Worm (Caenorhabditis elegans) whole organism, L3 larva: ENCODE measurements around the gene D1005.5.
"Not testable (repeated sequence)": the region's sequence is repeated elsewhere in the genome, so short reads cannot be mapped to it uniquely, and the experiment has no call there.

Source experiments
- ZK546.5 ChIP-seq: sonication (generic microtip); optimal IDR thresholded peaks from 2 replicates; lab custom pipeline; 2017; ENCODE audit warnings: missing biosample characterization, missing genetic modification characterization
- aly-2 ChIP-seq: fragments of 150-350 bp; optimal IDR thresholded peaks from 2 replicates; lab custom pipeline; 2014; ENCODE audit warnings: missing biosample characterization, missing genetic modification characterization
- ceh-16 ChIP-seq: sonication (generic microtip); optimal IDR thresholded peaks from 2 replicates; lab custom pipeline; 2017; ENCODE audit warnings: missing biosample characterization, missing genetic modification characterization
- ceh-28 ChIP-seq: fragments of 150-350 bp; optimal IDR thresholded peaks from 2 replicates; lab custom pipeline; 2014; ENCODE audit warnings: missing biosample characterization, missing genetic modification reagents, missing genetic modification characterization
- ceh-82 ChIP-seq: fragments of 150-350 bp; optimal IDR thresholded peaks from 2 replicates; lab custom pipeline; 2014; ENCODE audit warnings: missing biosample characterization, missing genetic modification characterization
- ceh-9 ChIP-seq: sonication (generic microtip); optimal IDR thresholded peaks from 2 replicates; lab custom pipeline; 2018; ENCODE audit warnings: missing biosample characterization, missing genetic modification characterization
- egl-27 ChIP-seq: sonication (generic microtip); optimal IDR thresholded peaks from 4 replicates; lab custom pipeline; 2017; ENCODE audit warnings: missing biosample characterization, missing genetic modification reagents, missing genetic modification characterization
- elt-2 ChIP-seq: sonication (generic microtip); optimal IDR thresholded peaks from 2 replicates; lab custom pipeline; 2016; ENCODE audit warnings: missing genetic modification reagents, mild to moderate bottlenecking, missing genetic modification characterization, missing compliant biosample characterization
- elt-3 ChIP-seq, 3 experiments: fragments of 150-350 bp in 1 of 3; sonication (generic microtip) in 2 of 3; optimal IDR thresholded peaks; 2 replicates in 2 of 3; 4 replicates in 1 of 3; lab custom pipeline; 2014 to 2017; ENCODE audit warnings: missing biosample characterization in 3 of 3, missing genetic modification characterization in 3 of 3
- eor-1 ChIP-seq, 2 experiments: fragments of 150-350 bp; optimal IDR thresholded peaks; 2 replicates each; lab custom pipeline; 2014 to 2018; ENCODE audit warnings: missing biosample characterization in 2 of 2, missing genetic modification characterization in 2 of 2
- fkh-10 ChIP-seq: sonication (generic microtip); optimal IDR thresholded peaks from 2 replicates; lab custom pipeline; 2017; ENCODE audit warnings: missing biosample characterization, missing genetic modification reagents, missing genetic modification characterization
- fkh-2 ChIP-seq: fragments of 150-350 bp; optimal IDR thresholded peaks from 2 replicates; lab custom pipeline; 2014; ENCODE audit warnings: missing biosample characterization, missing genetic modification reagents, missing genetic modification characterization
- fos-1 ChIP-seq: fragments of 150-350 bp; optimal IDR thresholded peaks from 2 replicates; lab custom pipeline; 2014; ENCODE audit warnings: missing biosample characterization, missing genetic modification characterization
- hmg-11 ChIP-seq: sonication (generic microtip); optimal IDR thresholded peaks from 2 replicates; lab custom pipeline; 2016; ENCODE audit warnings: missing genetic modification characterization, missing compliant biosample characterization
- jun-1 ChIP-seq: fragments of 150-350 bp; optimal IDR thresholded peaks from 2 replicates; lab custom pipeline; 2014; ENCODE audit warnings: missing biosample characterization, missing genetic modification reagents, missing genetic modification characterization
- lin-39 ChIP-seq: fragments of 150-350 bp; optimal IDR thresholded peaks from 2 replicates; lab custom pipeline; 2018; ENCODE audit warnings: missing biosample characterization, missing genetic modification reagents, missing genetic modification characterization
- lsy-12 ChIP-seq: sonication (generic microtip); optimal IDR thresholded peaks from 2 replicates; lab custom pipeline; 2016; ENCODE audit warnings: mild to moderate bottlenecking, missing genetic modification characterization, missing compliant biosample characterization
- mdl-1 ChIP-seq: fragments of 150-350 bp; optimal IDR thresholded peaks from 2 replicates; lab custom pipeline; 2014; ENCODE audit warnings: missing biosample characterization, missing genetic modification characterization
- nhr-11 ChIP-seq: fragments of 150-350 bp; optimal IDR thresholded peaks from 2 replicates; lab custom pipeline; 2014; ENCODE audit warnings: missing biosample characterization, missing genetic modification characterization
- nhr-12 ChIP-seq: fragments of 150-350 bp; optimal IDR thresholded peaks from 2 replicates; lab custom pipeline; 2014; ENCODE audit warnings: missing biosample characterization, missing genetic modification characterization
- nhr-23 ChIP-seq: fragments of 150-350 bp; optimal IDR thresholded peaks from 2 replicates; lab custom pipeline; 2014; ENCODE audit warnings: missing biosample characterization, missing genetic modification reagents, missing genetic modification characterization
- nhr-28 ChIP-seq: fragments of 150-350 bp; optimal IDR thresholded peaks from 2 replicates; lab custom pipeline; 2014; ENCODE audit warnings: missing biosample characterization, missing genetic modification characterization
- nhr-43 ChIP-seq: sonication (generic microtip); optimal IDR thresholded peaks from 2 replicates; lab custom pipeline; 2016; ENCODE audit warnings: mild to moderate bottlenecking, missing genetic modification characterization, missing compliant biosample characterization; ENCODE audit not compliant: poor library complexity, severe bottlenecking
- nhr-67 ChIP-seq: fragments of 150-350 bp; optimal IDR thresholded peaks from 2 replicates; lab custom pipeline; 2014; ENCODE audit warnings: missing biosample characterization, missing genetic modification characterization
- nhr-76 ChIP-seq: fragments of 150-350 bp; sonication (generic microtip); optimal IDR thresholded peaks from 5 replicates; lab custom pipeline; 2014; ENCODE audit warnings: missing biosample characterization, missing genetic modification characterization
- nhr-77 ChIP-seq: fragments of 150-350 bp; optimal IDR thresholded peaks from 2 replicates; lab custom pipeline; 2014; ENCODE audit warnings: missing biosample characterization, missing genetic modification characterization
- sea-2 ChIP-seq: fragments of 150-350 bp; sonication (generic microtip); optimal IDR thresholded peaks from 4 replicates; lab custom pipeline; 2014; ENCODE audit warnings: missing biosample characterization, missing genetic modification reagents, missing genetic modification characterization
- snpc-4 ChIP-seq: fragments of 150-350 bp; optimal IDR thresholded peaks from 2 replicates; lab custom pipeline; 2014; ENCODE audit warnings: missing biosample characterization, missing genetic modification characterization
- zag-1 ChIP-seq: fragments of 150-350 bp; optimal IDR thresholded peaks from 2 replicates; lab custom pipeline; 2014; ENCODE audit warnings: missing biosample characterization, missing genetic modification characterization
- ztf-11 ChIP-seq: fragments of 150-350 bp; optimal IDR thresholded peaks from 2 replicates; lab custom pipeline; 2014; ENCODE audit warnings: missing biosample characterization, missing genetic modification characterization
- ztf-4 ChIP-seq: fragments of 150-350 bp; optimal IDR thresholded peaks from 2 replicates; lab custom pipeline; 2014; ENCODE audit warnings: missing biosample characterization, missing genetic modification characterization

The D1005.5 gene

ce11 chrX:1443556-1444243 is 29.1 kb downstream of the D1005.5 start:
- TF ChIP-seq nhr-23 (peak; percentile 21), nhr-67 (tag; lab: Kevin White, UChicago) (no peak), ceh-28 (tag; lab: Kevin White, UChicago) (peak; percentile 28), elt-2 (peak; percentile 34)

- TF ChIP-seq ceh-16 (tag; lab: Kevin White, UChicago), result no peak
- TF ChIP-seq ceh-9, result no peak
- TF ChIP-seq fkh-2, result no peak
- no peak for TF ChIP-seq zag-1 (tag; lab: Kevin White, UChicago)
- no peak for TF ChIP-seq ZK546.5 (tag; lab: Kevin White, UChicago)
- no peak for TF ChIP-seq eor-1 (tag; optimal IDR thresholded peaks at IDR 0.05; lab: Kevin White, UChicago)
These were observed 31.1 kb downstream of the D1005.5 start for ce11 chrX:1441602-1442183.

- TF ChIP-seq lsy-12 (tag; lab: Kevin White, UChicago) (no peak), nhr-11 (tag; lab: Kevin White, UChicago) (no peak), nhr-12 (tag; lab: Kevin White, UChicago) (no peak), fos-1 (tag; lab: Kevin White, UChicago) (no peak)
These were observed 32.6 kb downstream of the D1005.5 start, which contains the start of gene sedl-1 for ce11 chrX:1440161-1440560. sedl-1 (minus strand) TSS chrX:1440261.

- TF ChIP-seq nhr-43 (tag; lab: Kevin White, UChicago), result no peak
- TF ChIP-seq mdl-1 (tag; lab: Kevin White, UChicago), result peak; percentile 7
- peak; percentile 7 for TF ChIP-seq ceh-28 (tag; lab: Kevin White, UChicago)
- TF ChIP-seq fkh-10 (GFP tag; lab: Kevin White, UChicago), result peak; percentile 16
These were observed 33.9 kb downstream of the D1005.5 start for ce11 chrX:1438925-1439324.

- TF ChIP-seq lin-39 (tag; lab: Kevin White, UChicago) (peak; percentile 19), ceh-28 (tag; lab: Kevin White, UChicago) (peak; percentile 20), hmg-11 (tag; lab: Kevin White, UChicago) (peak; percentile 45), snpc-4 (tag; lab: Kevin White, UChicago) (peak; percentile 28), ceh-16 (tag; lab: Kevin White, UChicago) (no peak), nhr-76 (tag; lab: Kevin White, UChicago) (no peak), nhr-23 (no peak)
- TF ChIP-seq, all 47 proteins: peak for 4
These were observed 35.7 kb downstream of the D1005.5 start for ce11 chrX:1437097-1437496.

ce11 chrX:1430707-1431106 is 42.1 kb downstream of the D1005.5 start, which contains the start of gene F19G12.1:
F19G12.1 (plus strand) TSS chrX:1431007.
- TF ChIP-seq nhr-43 (tag; lab: Kevin White, UChicago); elt-3 (tag; optimal IDR thresholded peaks at IDR 0.05; lab: Kevin White, UChicago); egl-27: not testable (repeated sequence)

- TF ChIP-seq jun-1, result no peak
- no peak for TF ChIP-seq ztf-11 (tag; lab: Kevin White, UChicago)
- no peak for TF ChIP-seq hmg-11 (tag; lab: Kevin White, UChicago)
- no peak for TF ChIP-seq sea-2
- no peak for TF ChIP-seq ceh-82 (tag; lab: Kevin White, UChicago)
- TF ChIP-seq nhr-11 (tag; lab: Kevin White, UChicago), result no peak
- no peak for TF ChIP-seq aly-2 (tag; lab: Kevin White, UChicago)
- TF ChIP-seq zag-1 (tag; lab: Kevin White, UChicago), result no peak
- no peak for TF ChIP-seq nhr-28
- TF ChIP-seq ztf-4, result no peak
- TF ChIP-seq nhr-77 (tag; lab: Kevin White, UChicago), result no peak
- no peak for TF ChIP-seq eor-1 (tag; optimal IDR thresholded peaks at IDR 0.05; lab: Kevin White, UChicago)
- no peak for TF ChIP-seq nhr-12 (tag; lab: Kevin White, UChicago)
These were observed 46.4 kb downstream of the D1005.5 start, which contains the start of gene F19G12.11 for ce11 chrX:1426425-1426824. F19G12.11 (minus strand) TSS chrX:1426525.
